Worm (Caenorhabditis elegans) whole organism, L3 larva: ENCODE results near the gene D1044.6.

Experiments used
- R02D3.7 ChIP-seq: fragments of 150-350 bp; optimal IDR thresholded peaks from 2 replicates; lab custom pipeline; 2014; ENCODE audit warnings: missing biosample characterization, missing genetic modification characterization
- ZK546.5 ChIP-seq: sonication (generic microtip); optimal IDR thresholded peaks from 2 replicates; lab custom pipeline; 2017; ENCODE audit warnings: missing biosample characterization, missing genetic modification characterization
- aly-2 ChIP-seq: fragments of 150-350 bp; optimal IDR thresholded peaks from 2 replicates; lab custom pipeline; 2014; ENCODE audit warnings: missing biosample characterization, missing genetic modification characterization
- ama-1 ChIP-seq: fragments of 150-350 bp; optimal IDR thresholded peaks from 2 replicates; lab custom pipeline; 2018
- ceh-16 ChIP-seq: sonication (generic microtip); optimal IDR thresholded peaks from 2 replicates; lab custom pipeline; 2017; ENCODE audit warnings: missing biosample characterization, missing genetic modification characterization
- ceh-28 ChIP-seq: fragments of 150-350 bp; optimal IDR thresholded peaks from 2 replicates; lab custom pipeline; 2014; ENCODE audit warnings: missing biosample characterization, missing genetic modification reagents, missing genetic modification characterization
- ceh-82 ChIP-seq: fragments of 150-350 bp; optimal IDR thresholded peaks from 2 replicates; lab custom pipeline; 2014; ENCODE audit warnings: missing biosample characterization, missing genetic modification characterization
- ceh-9 ChIP-seq: sonication (generic microtip); optimal IDR thresholded peaks from 2 replicates; lab custom pipeline; 2018; ENCODE audit warnings: missing biosample characterization, missing genetic modification characterization
- daf-12 ChIP-seq: fragments of 150-350 bp; optimal IDR thresholded peaks from 2 replicates; lab custom pipeline; 2014; ENCODE audit warnings: missing biosample characterization, missing genetic modification reagents, missing genetic modification characterization
- egl-27 ChIP-seq: sonication (generic microtip); optimal IDR thresholded peaks from 4 replicates; lab custom pipeline; 2017; ENCODE audit warnings: missing biosample characterization, missing genetic modification reagents, missing genetic modification characterization
- egl-5 ChIP-seq: fragments of 150-350 bp; optimal IDR thresholded peaks from 2 replicates; lab custom pipeline; 2017; ENCODE audit warnings: missing biosample characterization, missing genetic modification reagents, missing genetic modification characterization, inconsistent platforms
- elt-1 ChIP-seq: fragments of 150-350 bp; optimal IDR thresholded peaks from 2 replicates; lab custom pipeline; 2014; ENCODE audit warnings: missing biosample characterization, missing genetic modification characterization
- elt-2 ChIP-seq: sonication (generic microtip); optimal IDR thresholded peaks from 2 replicates; lab custom pipeline; 2016; ENCODE audit warnings: missing genetic modification reagents, mild to moderate bottlenecking, missing genetic modification characterization, missing compliant biosample characterization
- elt-3 ChIP-seq, 3 experiments: fragments of 150-350 bp in 1 of 3; sonication (generic microtip) in 2 of 3; optimal IDR thresholded peaks; 2 replicates in 2 of 3; 4 replicates in 1 of 3; lab custom pipeline; 2014 to 2017; ENCODE audit warnings: missing biosample characterization in 3 of 3, missing genetic modification characterization in 3 of 3
- eor-1 ChIP-seq, 2 experiments: fragments of 150-350 bp; optimal IDR thresholded peaks; 2 replicates each; lab custom pipeline; 2014 to 2018; ENCODE audit warnings: missing biosample characterization in 2 of 2, missing genetic modification characterization in 2 of 2
- fkh-10 ChIP-seq: sonication (generic microtip); optimal IDR thresholded peaks from 2 replicates; lab custom pipeline; 2017; ENCODE audit warnings: missing biosample characterization, missing genetic modification reagents, missing genetic modification characterization
- fkh-2 ChIP-seq: fragments of 150-350 bp; optimal IDR thresholded peaks from 2 replicates; lab custom pipeline; 2014; ENCODE audit warnings: missing biosample characterization, missing genetic modification reagents, missing genetic modification characterization
- fos-1 ChIP-seq: fragments of 150-350 bp; optimal IDR thresholded peaks from 2 replicates; lab custom pipeline; 2014; ENCODE audit warnings: missing biosample characterization, missing genetic modification characterization
- hmg-11 ChIP-seq: sonication (generic microtip); optimal IDR thresholded peaks from 2 replicates; lab custom pipeline; 2016; ENCODE audit warnings: missing genetic modification characterization, missing compliant biosample characterization
- jun-1 ChIP-seq: fragments of 150-350 bp; optimal IDR thresholded peaks from 2 replicates; lab custom pipeline; 2014; ENCODE audit warnings: missing biosample characterization, missing genetic modification reagents, missing genetic modification characterization
- lin-15B ChIP-seq: fragments of 150-350 bp; optimal IDR thresholded peaks from 2 replicates; lab custom pipeline; 2014; ENCODE audit warnings: missing biosample characterization, missing genetic modification characterization
- lin-39 ChIP-seq: fragments of 150-350 bp; optimal IDR thresholded peaks from 2 replicates; lab custom pipeline; 2018; ENCODE audit warnings: missing biosample characterization, missing genetic modification reagents, missing genetic modification characterization
- lsy-12 ChIP-seq: sonication (generic microtip); optimal IDR thresholded peaks from 2 replicates; lab custom pipeline; 2016; ENCODE audit warnings: mild to moderate bottlenecking, missing genetic modification characterization, missing compliant biosample characterization
- mdl-1 ChIP-seq: fragments of 150-350 bp; optimal IDR thresholded peaks from 2 replicates; lab custom pipeline; 2014; ENCODE audit warnings: missing biosample characterization, missing genetic modification characterization
- mml-1 ChIP-seq: fragments of 150-350 bp; sonication (generic microtip); optimal IDR thresholded peaks from 3 replicates; lab custom pipeline; 2014; ENCODE audit warnings: missing biosample characterization, missing genetic modification characterization
- nfya-1 ChIP-seq: sonication (generic microtip); optimal IDR thresholded peaks from 2 replicates; lab custom pipeline; 2017; ENCODE audit warnings: missing genetic modification characterization, mild to moderate bottlenecking, missing compliant biosample characterization, antibody characterized with exemption, moderate library complexity; ENCODE audit not compliant: insufficient read depth
- nhr-11 ChIP-seq: fragments of 150-350 bp; optimal IDR thresholded peaks from 2 replicates; lab custom pipeline; 2014; ENCODE audit warnings: missing biosample characterization, missing genetic modification characterization
- nhr-12 ChIP-seq: fragments of 150-350 bp; optimal IDR thresholded peaks from 2 replicates; lab custom pipeline; 2014; ENCODE audit warnings: missing biosample characterization, missing genetic modification characterization
- nhr-23 ChIP-seq: fragments of 150-350 bp; optimal IDR thresholded peaks from 2 replicates; lab custom pipeline; 2014; ENCODE audit warnings: missing biosample characterization, missing genetic modification reagents, missing genetic modification characterization
- nhr-237 ChIP-seq: fragments of 150-350 bp; optimal IDR thresholded peaks from 2 replicates; lab custom pipeline; 2014; ENCODE audit warnings: missing biosample characterization, missing genetic modification characterization
- nhr-25 ChIP-seq: sonication (generic microtip); optimal IDR thresholded peaks from 2 replicates; lab custom pipeline; 2017; ENCODE audit warnings: missing biosample characterization, missing genetic modification characterization
- nhr-28 ChIP-seq: fragments of 150-350 bp; optimal IDR thresholded peaks from 2 replicates; lab custom pipeline; 2014; ENCODE audit warnings: missing biosample characterization, missing genetic modification characterization
- nhr-43 ChIP-seq: sonication (generic microtip); optimal IDR thresholded peaks from 2 replicates; lab custom pipeline; 2016; ENCODE audit warnings: mild to moderate bottlenecking, missing genetic modification characterization, missing compliant biosample characterization; ENCODE audit not compliant: poor library complexity, severe bottlenecking
- nhr-67 ChIP-seq: fragments of 150-350 bp; optimal IDR thresholded peaks from 2 replicates; lab custom pipeline; 2014; ENCODE audit warnings: missing biosample characterization, missing genetic modification characterization
- nhr-76 ChIP-seq: fragments of 150-350 bp; sonication (generic microtip); optimal IDR thresholded peaks from 5 replicates; lab custom pipeline; 2014; ENCODE audit warnings: missing biosample characterization, missing genetic modification characterization
- nhr-77 ChIP-seq: fragments of 150-350 bp; optimal IDR thresholded peaks from 2 replicates; lab custom pipeline; 2014; ENCODE audit warnings: missing biosample characterization, missing genetic modification characterization
- pha-4 ChIP-seq: fragments of 150-350 bp; optimal IDR thresholded peaks from 2 replicates; lab custom pipeline; 2014; ENCODE audit warnings: missing biosample characterization, missing genetic modification reagents, missing genetic modification characterization
- pqm-1 ChIP-seq: fragments of 150-350 bp; optimal IDR thresholded peaks from 2 replicates; lab custom pipeline; 2017; ENCODE audit warnings: missing biosample characterization, missing genetic modification characterization, inconsistent platforms
- sea-2 ChIP-seq: fragments of 150-350 bp; sonication (generic microtip); optimal IDR thresholded peaks from 4 replicates; lab custom pipeline; 2014; ENCODE audit warnings: missing biosample characterization, missing genetic modification reagents, missing genetic modification characterization
- skn-1 ChIP-seq: fragments of 150-350 bp; optimal IDR thresholded peaks from 2 replicates; lab custom pipeline; 2014; ENCODE audit warnings: missing biosample characterization, missing genetic modification characterization
- snpc-4 ChIP-seq: fragments of 150-350 bp; optimal IDR thresholded peaks from 2 replicates; lab custom pipeline; 2014; ENCODE audit warnings: missing biosample characterization, missing genetic modification characterization
- tbx-2 ChIP-seq: sonication (generic microtip); optimal IDR thresholded peaks from 2 replicates; lab custom pipeline; 2016; ENCODE audit warnings: mild to moderate bottlenecking, missing genetic modification characterization, missing compliant biosample characterization
- unc-39 ChIP-seq: sonication (generic microtip); optimal IDR thresholded peaks from 4 replicates; lab custom pipeline; 2017; ENCODE audit warnings: missing biosample characterization, missing genetic modification characterization
- unc-62 ChIP-seq: fragments of 150-350 bp; sonication (generic microtip); optimal IDR thresholded peaks from 4 replicates; lab custom pipeline; 2014; ENCODE audit warnings: missing biosample characterization, missing genetic modification reagents, missing genetic modification characterization
- zag-1 ChIP-seq: fragments of 150-350 bp; optimal IDR thresholded peaks from 2 replicates; lab custom pipeline; 2014; ENCODE audit warnings: missing biosample characterization, missing genetic modification characterization
- ztf-11 ChIP-seq: fragments of 150-350 bp; optimal IDR thresholded peaks from 2 replicates; lab custom pipeline; 2014; ENCODE audit warnings: missing biosample characterization, missing genetic modification characterization
- ztf-4 ChIP-seq: fragments of 150-350 bp; optimal IDR thresholded peaks from 2 replicates; lab custom pipeline; 2014; ENCODE audit warnings: missing biosample characterization, missing genetic modification characterization

Gene D1044.6

DNA sequence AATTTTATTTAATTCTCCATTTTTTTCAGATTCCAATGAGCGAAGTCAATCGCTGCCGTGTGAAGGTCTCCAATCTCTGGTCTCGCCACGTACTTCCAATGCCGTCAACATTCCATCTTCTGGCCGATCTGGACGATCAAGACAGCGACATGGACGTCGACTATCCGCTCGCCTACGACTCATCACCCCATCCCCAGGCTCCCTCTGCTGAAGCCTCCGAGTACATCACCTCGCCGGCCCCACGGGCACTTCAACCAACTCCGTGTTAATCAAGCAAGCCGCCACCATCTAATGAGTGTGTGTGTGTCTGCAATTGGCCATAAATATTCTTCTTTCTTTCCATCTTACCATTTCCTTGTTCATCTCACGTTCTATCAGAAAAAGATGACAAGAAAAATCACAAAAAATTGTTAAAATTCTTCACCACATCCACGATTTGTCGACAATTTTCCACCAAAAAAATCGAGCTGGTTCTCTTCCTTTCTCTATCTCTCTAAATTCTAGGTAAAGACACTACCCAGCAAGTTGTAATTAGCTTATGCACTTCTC lies 37.4 kb downstream of the D1044.6 start:
- TF ChIP-seq ceh-16 (tag; lab: Kevin White, UChicago) (no peak), ama-1 (lab: Kevin White, UChicago) (peak; percentile 44), skn-1 (no peak)

ce11 chrIII:5504725-5505473 lies 38.1 kb downstream of the D1044.6 start:
- TF ChIP-seq ZK546.5 (tag; lab: Kevin White, UChicago) (no peak), nhr-76 (tag; lab: Kevin White, UChicago) (no peak), nhr-43 (peak; percentile 42)

ce11 chrIII:5504164-5504563 lies 38.8 kb downstream of the D1044.6 start:
- TF ChIP-seq ceh-16 (tag; lab: Kevin White, UChicago) (no peak), lin-15B (peak; percentile 25), egl-27 (tag; lab: Kevin White, UChicago) (no peak), ztf-11 (tag; lab: Kevin White, UChicago) (no peak), zag-1 (tag; lab: Kevin White, UChicago) (no peak), tbx-2 (tag; lab: Kevin White, UChicago) (no peak), nhr-12 (no peak), lin-39 (peak; percentile 4), R02D3.7 (tag; lab: Kevin White, UChicago) (no peak), nhr-25 (tag; lab: Kevin White, UChicago) (peak; percentile 90), nhr-28 (tag; lab: Kevin White, UChicago) (no peak), ceh-9 (tag; lab: Kevin White, UChicago) (no peak), nhr-76 (tag; lab: Kevin White, UChicago) (no peak), nfya-1 (tag; lab: Kevin White, UChicago) (peak; percentile 70), lsy-12 (tag; lab: Kevin White, UChicago) (peak; percentile 40), sea-2 (GFP tag; lab: Kevin White, UChicago) (no peak), nhr-11 (tag; lab: Kevin White, UChicago) (no peak), nhr-77 (tag; lab: Kevin White, UChicago) (no peak), nhr-43 (peak; percentile 28), ceh-28 (peak; percentile 56), daf-12 (tag; lab: Kevin White, UChicago) (no peak), pqm-1 (tag; lab: Kevin White, UChicago) (peak; percentile 34), aly-2 (tag; lab: Kevin White, UChicago) (no peak), ama-1 (lab: Kevin White, UChicago) (peak; percentile 98), nhr-67 (tag; lab: Kevin White, UChicago) (no peak), elt-1 (no peak), nhr-237 (tag; lab: Kevin White, UChicago) (no peak), fkh-2 (tag; lab: Kevin White, UChicago) (no peak), fkh-10 (GFP tag; lab: Kevin White, UChicago) (peak; percentile 29), unc-39 (no peak), jun-1 (peak; percentile 77), mml-1 (tag; lab: Kevin White, UChicago) (no peak), elt-2 (tag; lab: Kevin White, UChicago) (peak; percentile 56), snpc-4 (peak; percentile 56), mdl-1 (no peak), ZK546.5 (tag; lab: Kevin White, UChicago) (no peak), ceh-82 (tag; lab: Kevin White, UChicago) (no peak), eor-1 (tag; optimal IDR thresholded peaks at IDR 0.05; lab: Kevin White, UChicago) (no peak), elt-3 (tag; optimal IDR thresholded peaks at IDR 0.05; lab: Kevin White, UChicago) (peak in 1 of 3 experiments; percentile 38), ztf-4 (tag; lab: Kevin White, UChicago) (peak; percentile 44), pha-4 (tag; lab: Kevin White, UChicago) (no peak), skn-1 (peak; percentile 15), nhr-23 (tag; lab: Kevin White, UChicago) (peak; percentile 45), unc-62 (GFP tag; lab: Kevin White, UChicago) (no peak), fos-1 (tag; lab: Kevin White, UChicago) (no peak), hmg-11 (tag; lab: Kevin White, UChicago) (peak; percentile 28), egl-5 (tag; lab: Kevin White, UChicago) (peak; percentile 12)
